Worm (Caenorhabditis elegans) whole organism, early embryonic: ENCODE measurements around the gene hlh-4.

Experiments used
- B0310.2 ChIP-seq: sonication (generic microtip); optimal IDR thresholded peaks from 2 replicates; lab custom pipeline; 2016; ENCODE audit warnings: mild to moderate bottlenecking, missing genetic modification characterization, missing compliant biosample characterization
- F13C5.2 ChIP-seq: sonication (generic microtip); optimal IDR thresholded peaks from 2 replicates; lab custom pipeline; 2017; ENCODE audit warnings: mild to moderate bottlenecking, missing genetic modification characterization, inconsistent platforms, missing compliant biosample characterization
- aly-1 ChIP-seq: sonication (generic microtip); optimal IDR thresholded peaks from 2 replicates; lab custom pipeline; 2016; ENCODE audit warnings: missing genetic modification characterization, missing compliant biosample characterization
- ama-1 ChIP-seq: fragments of 150-350 bp; optimal IDR thresholded peaks from 2 replicates; lab custom pipeline; 2014
- ceh-36 ChIP-seq: sonication (generic microtip); optimal IDR thresholded peaks from 2 replicates; lab custom pipeline; 2016; ENCODE audit warnings: missing genetic modification characterization, inconsistent platforms, missing compliant biosample characterization
- ets-7 ChIP-seq: sonication (generic microtip); optimal IDR thresholded peaks from 2 replicates; lab custom pipeline; 2016; ENCODE audit warnings: missing genotype, missing genetic modification characterization, missing compliant biosample characterization
- flt-1 ChIP-seq: fragments of 200-800 bp; sonication (Bioruptor generic); IDR thresholded peaks from 2 replicates; pipeline ENCODE4 v1.3.6; 2022; ENCODE audit warnings: missing genetic modification characterization, missing compliant biosample characterization
- hnd-1 ChIP-seq: sonication (generic microtip); optimal IDR thresholded peaks from 2 replicates; lab custom pipeline; 2016; ENCODE audit warnings: missing genetic modification characterization, missing compliant biosample characterization
- pes-1 ChIP-seq: fragments of 200-800 bp; sonication (Bioruptor generic); IDR thresholded peaks from 2 replicates; pipeline ENCODE4 v1.3.6; 2022; ENCODE audit warnings: missing genetic modification reagents, missing genetic modification characterization, missing compliant biosample characterization
- tra-4 ChIP-seq: sonication (generic microtip); optimal IDR thresholded peaks from 2 replicates; lab custom pipeline; 2017; ENCODE audit warnings: missing genetic modification characterization, missing compliant biosample characterization

DNA sequence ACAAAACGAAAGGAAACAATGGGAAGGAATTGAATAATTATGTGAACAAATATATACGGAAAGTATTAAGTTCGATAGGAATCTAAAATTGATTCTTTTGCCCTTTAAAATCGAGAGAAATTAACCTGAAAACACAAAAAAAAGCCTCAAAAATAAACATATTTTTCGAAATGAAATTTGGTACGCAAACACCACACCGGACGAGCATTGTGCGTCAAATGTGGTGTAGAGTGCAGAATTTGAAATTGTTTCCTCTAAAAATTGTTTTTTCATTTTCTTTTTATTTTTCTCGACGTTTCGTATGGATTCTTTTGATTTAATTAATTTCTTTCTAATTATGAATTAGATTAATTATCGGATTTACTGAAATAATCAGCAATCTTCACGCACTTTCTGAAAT is 43.5 kb downstream of the hlh-4 start:
- TF ChIP-seq ceh-36 (no peak), F13C5.2 (tag; lab: Kevin White, UChicago) (peak; percentile 10), pes-1 (GFP tag; lab: Robert Waterston, UW) (no peak), ama-1 (no peak), tra-4 (no peak), flt-1 (no peak), ets-7 (no peak), B0310.2 (no peak), aly-1 (tag; lab: Kevin White, UChicago) (no peak), hnd-1 (tag; lab: Kevin White, UChicago) (no peak)
